Worm (Caenorhabditis elegans) whole organism, L1 larva: ENCODE data around the gene mes-6.

Experiments
- dpl-1 ChIP-seq, 3 experiments: fragments of 150-350 bp in 2 of 3; sonication (generic microtip) in 1 of 3; optimal IDR thresholded peaks; 2 replicates each; lab custom pipeline; 2014 to 2017; ENCODE audit warnings: missing biosample characterization in 3 of 3, missing genetic modification characterization in 3 of 3, missing genetic modification reagents in 3 of 3
- efl-1 ChIP-seq, 4 experiments: fragments of 150-350 bp; optimal IDR thresholded peaks in 3 of 4; peaks in 1 of 4; 1 replicate in 1 of 4; 2 replicates in 3 of 4; lab custom pipeline; 2014; ENCODE audit warnings: missing biosample characterization in 2 of 4, missing genetic modification characterization in 2 of 4, missing genetic modification reagents in 2 of 4
- efl-3 ChIP-seq: fragments of 200-800 bp; sonication (Bioruptor generic); optimal IDR thresholded peaks from 2 replicates; lab custom pipeline; 2018; ENCODE audit warnings: mild to moderate bottlenecking, missing genetic modification characterization, missing compliant biosample characterization
- egl-13 ChIP-seq: sonication (generic microtip); optimal IDR thresholded peaks from 2 replicates; lab custom pipeline; 2016; ENCODE audit warnings: missing genotype, missing genetic modification reagents, missing genetic modification characterization, missing compliant biosample characterization
- fkh-10 ChIP-seq: sonication (generic microtip); optimal IDR thresholded peaks from 2 replicates; lab custom pipeline; 2017; ENCODE audit warnings: missing biosample characterization, missing genetic modification reagents, missing genetic modification characterization
- fkh-4 ChIP-seq: sonication (generic microtip); optimal IDR thresholded peaks from 2 replicates; lab custom pipeline; 2016; ENCODE audit warnings: missing compliant biosample characterization, missing genetic modification characterization, borderline replicate concordance
- fos-1 ChIP-seq: fragments of 150-350 bp; optimal IDR thresholded peaks from 2 replicates; lab custom pipeline; 2014; ENCODE audit warnings: missing biosample characterization, missing genetic modification characterization
- lin-15B ChIP-seq: fragments of 150-350 bp; sonication (generic microtip); optimal IDR thresholded peaks from 3 replicates; lab custom pipeline; 2014; ENCODE audit warnings: missing biosample characterization, missing genetic modification characterization
- lin-39 ChIP-seq: fragments of 150-350 bp; optimal IDR thresholded peaks from 2 replicates; lab custom pipeline; 2014; ENCODE audit warnings: missing biosample characterization, missing genetic modification reagents, missing genetic modification characterization
- mdl-1 ChIP-seq, 2 experiments: fragments of 150-350 bp; optimal IDR thresholded peaks; 2 replicates each; lab custom pipeline; 2014 to 2017; ENCODE audit warnings: missing biosample characterization in 2 of 2, missing genetic modification characterization in 2 of 2, inconsistent platforms in 1 of 2
- nhr-12 ChIP-seq: sonication (generic microtip); optimal IDR thresholded peaks from 2 replicates; lab custom pipeline; 2017; ENCODE audit warnings: missing biosample characterization, missing genetic modification characterization
- snpc-4 ChIP-seq: fragments of 150-350 bp; optimal IDR thresholded peaks from 2 replicates; lab custom pipeline; 2014; ENCODE audit warnings: missing biosample characterization, missing genetic modification characterization
- unc-62 ChIP-seq: fragments of 150-350 bp; optimal IDR thresholded peaks from 2 replicates; lab custom pipeline; 2014; ENCODE audit warnings: missing biosample characterization, missing genetic modification reagents, missing genetic modification characterization
- ztf-4 ChIP-seq: fragments of 150-350 bp; optimal IDR thresholded peaks from 2 replicates; lab custom pipeline; 2014; ENCODE audit warnings: missing biosample characterization, missing genetic modification characterization

DNA sequence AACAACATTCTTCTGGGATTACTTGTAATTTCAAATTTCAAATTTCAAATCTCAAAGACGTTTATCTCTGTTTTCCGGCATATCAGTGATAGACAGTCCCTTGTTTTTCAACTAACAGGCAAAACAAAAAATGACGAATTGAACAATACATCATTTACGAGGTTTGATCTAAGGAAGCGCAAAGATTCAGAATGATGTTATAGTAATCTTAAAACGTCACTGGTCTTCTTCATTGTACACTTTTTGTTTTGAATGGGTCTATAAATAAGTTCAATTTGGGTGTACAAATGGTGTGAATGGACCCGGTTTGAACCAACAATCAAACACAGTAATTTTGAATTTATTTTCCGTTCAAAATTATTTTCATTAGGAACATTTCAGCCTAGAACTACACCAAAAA is 12.9 kb downstream of the mes-6 start:
- no peak for TF ChIP-seq fkh-4 (tag; lab: Kevin White, UChicago)
- TF ChIP-seq snpc-4 (tag; lab: Kevin White, UChicago) = no peak
- no peak for TF ChIP-seq ztf-4
- TF ChIP-seq egl-13 (tag; lab: Kevin White, UChicago) = no peak
- TF ChIP-seq fkh-10 = no peak
- TF ChIP-seq unc-62 (GFP tag; lab: Kevin White, UChicago) = no peak
- no peak for TF ChIP-seq nhr-12
- no peak for TF ChIP-seq lin-39 (tag; lab: Kevin White, UChicago)
- no peak for TF ChIP-seq efl-3 (GFP tag; lab: Kevin White, UChicago)
- no peak for TF ChIP-seq lin-15B (tag; lab: Kevin White, UChicago)
- TF ChIP-seq fos-1 (tag; lab: Kevin White, UChicago) = no peak
- no peak for TF ChIP-seq dpl-1 (GFP tag; optimal IDR thresholded peaks at IDR 0.05; lab: Kevin White, UChicago)
- no peak for TF ChIP-seq efl-1 (optimal IDR thresholded peaks at IDR 0.05; lab: Kevin White, UChicago)
- TF ChIP-seq efl-1 (GFP tag; optimal IDR thresholded peaks at IDR 0.05 in 1 of 2; lab: Kevin White, UChicago) = no peak
- no peak for TF ChIP-seq mdl-1 (tag; optimal IDR thresholded peaks at IDR 0.05; lab: Kevin White, UChicago)
